Fruit fly (Drosophila melanogaster) whole organism, embryonic: ENCODE results near the gene SMSr.

ENCODE experiments used
- B-H1 ChIP-seq: fragments of 200-800 bp; sonication (Bioruptor generic); IDR thresholded peaks from 3 replicates; pipeline ENCODE4 v1.3.6; 2022; ENCODE audit warnings: missing biosample characterization, missing genetic modification characterization
- CG1024 ChIP-seq: fragments of 200-800 bp; sonication (Bioruptor generic); IDR thresholded peaks from 2 replicates; pipeline ENCODE4 v1.3.6; 2022; ENCODE audit warnings: missing biosample characterization, missing genetic modification characterization
- CG11456 ChIP-seq: fragments of 200-800 bp; sonication (Bioruptor generic); IDR thresholded peaks from 3 replicates; pipeline ENCODE4 v1.3.6; 2022; ENCODE audit warnings: missing biosample characterization, missing genetic modification characterization
- CG12071 ChIP-seq: fragments of 200-800 bp; sonication (Bioruptor generic); optimal IDR thresholded peaks from 3 replicates; lab custom pipeline; 2018; ENCODE audit warnings: missing biosample characterization, mild to moderate bottlenecking, missing genetic modification characterization
- CG17328 ChIP-seq: fragments of 200-800 bp; sonication (Bioruptor generic); IDR thresholded peaks from 2 replicates; pipeline ENCODE4 v1.3.6; 2022; ENCODE audit warnings: missing biosample characterization, missing genetic modification characterization
- CG17802 ChIP-seq: fragments of 200-800 bp; sonication (Bioruptor generic); optimal IDR thresholded peaks from 2 replicates; lab custom pipeline; 2018; ENCODE audit warnings: missing biosample characterization, mild to moderate bottlenecking, missing genetic modification characterization, moderate library complexity
- CG17912 ChIP-seq: fragments of 200-800 bp; sonication (Bioruptor generic); optimal IDR thresholded peaks from 2 replicates; lab custom pipeline; 2018; ENCODE audit warnings: missing biosample characterization, mild to moderate bottlenecking, missing genetic modification characterization
- CG1832 ChIP-seq: fragments of 200-800 bp; sonication (Bioruptor generic); optimal IDR thresholded peaks from 2 replicates; lab custom pipeline; 2017; ENCODE audit warnings: missing biosample characterization, mild to moderate bottlenecking, missing genetic modification characterization, inconsistent platforms
- CG18619 ChIP-seq: fragments of 200-800 bp; sonication (Bioruptor generic); optimal IDR thresholded peaks from 3 replicates; lab custom pipeline; 2017; ENCODE audit warnings: missing biosample characterization, mild to moderate bottlenecking, missing genetic modification characterization
- CG2202 ChIP-seq: fragments of 200-800 bp; sonication (Bioruptor generic); optimal IDR thresholded peaks from 2 replicates; lab custom pipeline; 2018; ENCODE audit warnings: missing biosample characterization, mild to moderate bottlenecking, missing genetic modification characterization
- CG31224 ChIP-seq: fragments of 200-800 bp; sonication (Bioruptor generic); IDR thresholded peaks from 2 replicates; pipeline ENCODE4 v1.3.6; 2022; ENCODE audit warnings: missing biosample characterization, missing genetic modification characterization
- CG34376 ChIP-seq: fragments of 200-800 bp; sonication (Bioruptor generic); optimal IDR thresholded peaks from 2 replicates; lab custom pipeline; 2018; ENCODE audit warnings: missing biosample characterization, mild to moderate bottlenecking, missing genetic modification characterization
- CG3838 ChIP-seq: fragments of 200-800 bp; sonication (Bioruptor generic); optimal IDR thresholded peaks from 3 replicates; lab custom pipeline; 2016; ENCODE audit warnings: missing biosample characterization, missing genetic modification characterization
- CG4617 ChIP-seq: fragments of 200-800 bp; sonication (Bioruptor generic); optimal IDR thresholded peaks from 3 replicates; lab custom pipeline; 2016; ENCODE audit warnings: missing biosample characterization, missing genetic modification characterization, borderline replicate concordance
- CG6654 ChIP-seq: fragments of 200-800 bp; sonication (Bioruptor generic); optimal IDR thresholded peaks from 2 replicates; lab custom pipeline; 2017; ENCODE audit warnings: missing biosample characterization, mild to moderate bottlenecking, missing genetic modification characterization
- CG7963 ChIP-seq: fragments of 200-800 bp; sonication (Bioruptor generic); IDR thresholded peaks from 3 replicates; pipeline ENCODE4 v1.3.6; 2022; ENCODE audit warnings: missing biosample characterization, missing genetic modification characterization; ENCODE audit not compliant: partially characterized antibody
- CG9797 ChIP-seq: fragments of 200-800 bp; sonication (Bioruptor generic); optimal IDR thresholded peaks from 3 replicates; lab custom pipeline; 2018; ENCODE audit warnings: missing biosample characterization, mild to moderate bottlenecking, missing genetic modification characterization
- Camta ChIP-seq: fragments of 200-800 bp; sonication (Bioruptor generic); optimal IDR thresholded peaks from 2 replicates; lab custom pipeline; 2016; ENCODE audit warnings: missing biosample characterization, missing genetic modification characterization
- Dll ChIP-seq: fragments of 200-800 bp; sonication (Bioruptor generic); IDR thresholded peaks from 4 replicates; pipeline ENCODE4 v1.3.6; 2022; ENCODE audit warnings: missing biosample characterization, missing genetic modification characterization; ENCODE audit not compliant: partially characterized antibody
- Ets65A ChIP-seq: fragments of 200-800 bp; sonication (Bioruptor generic); peaks from one replicate; lab custom pipeline; 2016; ENCODE audit warnings: missing biosample characterization, missing genetic modification characterization
- Fer3 ChIP-seq: fragments of 200-800 bp; sonication (Bioruptor generic); optimal IDR thresholded peaks from 2 replicates; lab custom pipeline; 2018; ENCODE audit warnings: missing biosample characterization, mild to moderate bottlenecking, missing genetic modification characterization, moderate library complexity
- HLH54F ChIP-seq: fragments of 200-800 bp; sonication (Bioruptor generic); optimal IDR thresholded peaks from 3 replicates; lab custom pipeline; 2016; ENCODE audit warnings: missing biosample characterization, missing genetic modification characterization
- HLHmδ ChIP-seq: fragments of 200-800 bp; sonication (Bioruptor generic); optimal IDR thresholded peaks from 2 replicates; lab custom pipeline; 2018; ENCODE audit warnings: missing biosample characterization, mild to moderate bottlenecking, missing genetic modification characterization, moderate library complexity
- Hr51 ChIP-seq, 2 experiments: fragments of 200-800 bp; sonication (Bioruptor generic); optimal IDR thresholded peaks; 2 replicates in 1 of 2; 3 replicates in 1 of 2; lab custom pipeline; 2016 to 2018; ENCODE audit warnings: missing biosample characterization in 2 of 2, missing genetic modification characterization in 2 of 2, mild to moderate bottlenecking in 1 of 2, moderate library complexity in 1 of 2
- Lpt ChIP-seq: fragments of >200 bp; optimal IDR thresholded peaks from 2 replicates; lab custom pipeline; 2018; ENCODE audit warnings: missing biosample characterization, missing genetic modification characterization
- Mrtf ChIP-seq: fragments of 200-800 bp; sonication (Bioruptor generic); IDR thresholded peaks from 3 replicates; pipeline ENCODE4 v1.3.6; 2022; ENCODE audit warnings: missing biosample characterization, missing genetic modification characterization
- NC2β ChIP-seq: fragments of 200-800 bp; sonication (Bioruptor generic); optimal IDR thresholded peaks from 2 replicates; lab custom pipeline; 2016; ENCODE audit warnings: missing biosample characterization, missing genetic modification characterization
- PHDP ChIP-seq: fragments of 200-800 bp; sonication (Bioruptor generic); optimal IDR thresholded peaks from 3 replicates; lab custom pipeline; 2018; ENCODE audit warnings: missing biosample characterization, mild to moderate bottlenecking, missing genetic modification characterization, moderate library complexity
- Ptx1 ChIP-seq: fragments of 200-800 bp; sonication (Bioruptor generic); IDR thresholded peaks from 2 replicates; pipeline ENCODE4 v1.3.6; 2022; ENCODE audit warnings: missing biosample characterization, missing genetic modification characterization
- Sox100B ChIP-seq: fragments of 200-800 bp; sonication (Bioruptor generic); optimal IDR thresholded peaks from 3 replicates; lab custom pipeline; 2018; ENCODE audit warnings: missing biosample characterization, mild to moderate bottlenecking, missing genetic modification characterization
- Sry-β ChIP-seq: fragments of 200-800 bp; sonication (Bioruptor generic); optimal IDR thresholded peaks from 2 replicates; lab custom pipeline; 2018; ENCODE audit warnings: missing biosample characterization, mild to moderate bottlenecking, missing genetic modification characterization, moderate library complexity
- ash1 ChIP-seq: fragments of 200-800 bp; sonication (Bioruptor generic); optimal IDR thresholded peaks from 2 replicates; lab custom pipeline; 2018; ENCODE audit warnings: missing biosample characterization, mild to moderate bottlenecking, missing genetic modification characterization
- croc ChIP-seq: fragments of 200-800 bp; sonication (Bioruptor generic); conservative IDR thresholded peaks from 3 replicates; pipeline ENCODE4 v1.3.6; 2022; ENCODE audit warnings: missing biosample characterization, missing genetic modification characterization
- dm ChIP-seq: fragments of 200-800 bp; sonication (Bioruptor generic); optimal IDR thresholded peaks from 3 replicates; lab custom pipeline; 2016; ENCODE audit warnings: missing biosample characterization, missing genetic modification characterization
- dmrt11E ChIP-seq: fragments of 200-800 bp; sonication (Bioruptor generic); optimal IDR thresholded peaks from 3 replicates; lab custom pipeline; 2018; ENCODE audit warnings: missing biosample characterization, mild to moderate bottlenecking, missing genetic modification characterization, moderate library complexity
- eve ChIP-seq, 2 experiments: fragments of >200 bp; optimal IDR thresholded peaks; 2 replicates each; lab custom pipeline; 2017; ENCODE audit warnings: missing biosample characterization in 2 of 2, missing genetic modification characterization in 2 of 2
- fd96Cb ChIP-seq: fragments of 200-800 bp; sonication (Bioruptor generic); optimal IDR thresholded peaks from 2 replicates; lab custom pipeline; 2018; ENCODE audit warnings: missing biosample characterization, mild to moderate bottlenecking, missing genetic modification characterization, moderate library complexity
- gt ChIP-seq: fragments of 200-800 bp; sonication (Bioruptor generic); IDR thresholded peaks from 2 replicates; pipeline ENCODE4 v1.3.6; 2022; ENCODE audit warnings: missing biosample characterization, missing genetic modification characterization
- jigr1 ChIP-seq: fragments of 200-800 bp; sonication (Bioruptor generic); IDR thresholded peaks from 3 replicates; pipeline ENCODE4 v1.3.6; 2022; ENCODE audit warnings: missing biosample characterization, missing genetic modification characterization
- kay ChIP-seq: fragments of 200-800 bp; sonication (Bioruptor generic); optimal IDR thresholded peaks from 2 replicates; lab custom pipeline; 2016; ENCODE audit warnings: missing biosample characterization, missing genetic modification characterization
- lov ChIP-seq, 2 experiments: fragments of 200-800 bp in 1 of 2; fragments of >200 bp in 1 of 2; sonication (Bioruptor generic) in 1 of 2; IDR thresholded peaks in 1 of 2; optimal IDR thresholded peaks in 1 of 2; 2 replicates in 1 of 2; 3 replicates in 1 of 2; pipeline versions ENCODE4 v1.3.6 to Lab custom; 2017 to 2022; ENCODE audit warnings: missing biosample characterization in 1 of 2, missing genetic modification characterization in 1 of 2
- mirr ChIP-seq: fragments of 200-800 bp; sonication (Bioruptor generic); optimal IDR thresholded peaks from 3 replicates; lab custom pipeline; 2018; ENCODE audit warnings: missing biosample characterization, mild to moderate bottlenecking, missing genetic modification characterization
- pfk ChIP-seq: fragments of 200-800 bp; sonication (Bioruptor generic); optimal IDR thresholded peaks from 2 replicates; lab custom pipeline; 2018; ENCODE audit warnings: missing biosample characterization, mild to moderate bottlenecking, missing genetic modification characterization, moderate library complexity
- phol ChIP-seq: fragments of 200-800 bp; sonication (Bioruptor generic); optimal IDR thresholded peaks from 3 replicates; lab custom pipeline; 2018; ENCODE audit warnings: missing biosample characterization, mild to moderate bottlenecking, missing genetic modification characterization, moderate library complexity
- prd ChIP-seq, 3 experiments: fragments of >200 bp in 2 of 3; fragments of 200-800 bp in 1 of 3; sonication (Bioruptor generic) in 1 of 3; optimal IDR thresholded peaks in 2 of 3; IDR thresholded peaks in 1 of 3; 2 replicates in 2 of 3; 3 replicates in 1 of 3; pipeline versions ENCODE4 v1.3.6 to Lab custom; 2017 to 2022; ENCODE audit warnings: missing biosample characterization in 1 of 3, missing genetic modification characterization in 1 of 3
- shn ChIP-seq: fragments of 200-800 bp; sonication (Bioruptor generic); optimal IDR thresholded peaks from 3 replicates; lab custom pipeline; 2016; ENCODE audit warnings: missing biosample characterization, missing genetic modification characterization
- sim ChIP-seq: fragments of 200-800 bp; sonication (Bioruptor generic); IDR thresholded peaks from 2 replicates; pipeline ENCODE4 v1.3.6; 2022; ENCODE audit warnings: missing biosample characterization, missing genetic modification characterization
- slbo ChIP-seq: fragments of 200-800 bp; sonication (Bioruptor generic); IDR thresholded peaks from 2 replicates; pipeline ENCODE4 v1.3.6; 2022; ENCODE audit warnings: missing biosample characterization, missing genetic modification characterization
- toy ChIP-seq: fragments of 200-800 bp; sonication (Bioruptor generic); IDR thresholded peaks from 2 replicates; pipeline ENCODE4 v1.3.6; 2022; ENCODE audit warnings: missing biosample characterization, missing genetic modification characterization
- trh ChIP-seq: fragments of 200-800 bp; sonication (Bioruptor generic); optimal IDR thresholded peaks from 2 replicates; lab custom pipeline; 2016; ENCODE audit warnings: missing biosample characterization, missing genetic modification characterization

The SMSr gene

DNA sequence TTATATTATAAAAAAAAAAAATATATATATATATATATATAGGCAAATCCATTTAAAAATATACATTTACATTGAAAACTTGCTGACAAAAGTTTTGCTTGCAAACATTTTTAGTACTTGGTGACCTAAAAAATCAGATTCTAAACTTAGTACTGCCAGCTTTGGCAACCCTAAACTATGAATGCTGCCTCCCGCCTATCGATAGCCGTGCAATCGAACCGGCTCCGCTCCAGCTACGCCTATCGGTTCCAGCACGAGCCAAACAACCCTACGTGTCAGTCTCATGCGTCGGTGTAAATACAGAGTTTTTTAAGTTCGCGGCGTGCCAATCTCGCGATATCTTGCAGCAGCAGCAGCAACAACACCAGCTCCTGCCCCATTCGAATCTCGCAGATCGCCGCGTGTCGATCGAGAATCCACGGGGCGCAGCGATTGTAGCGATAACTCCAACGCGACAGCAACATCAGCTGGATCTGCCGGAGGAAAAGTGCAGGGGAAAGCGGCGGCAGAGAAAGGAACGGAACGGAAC, 20.9 kb downstream of the SMSr start, which contains the start of gene Sec63 (continued):
- TF ChIP-seq toy (no peak), mirr (GFP tag; lab: Kevin White, UChicago) (no peak), CG17912 (peak; percentile 28), CG9797 (GFP tag; lab: Kevin White, UChicago) (no peak), ash1 (no peak), Lpt (GFP tag; lab: Kevin White, UChicago) (no peak), CG1024 (no peak), CG12071 (GFP tag; lab: Kevin White, UChicago) (no peak), HLHmδ (GFP tag; lab: Kevin White, UChicago) (peak; percentile 96), HLH54F (GFP tag; lab: Kevin White, UChicago) (peak; percentile 6), Dll (GFP tag; lab: Robert Waterston, UW) (peak; percentile 74), CG31224 (GFP tag; lab: Robert Waterston, UW) (no peak), lov (optimal IDR thresholded peaks at IDR 0.05; lab: Kevin White, UChicago) (no peak), lov (GFP tag; IDR thresholded peaks at IDR 0.05; lab: Robert Waterston, UW) (0 out of 3 replicates have a peak, but pooled peaks have one; percentile 54), PHDP (no peak), dmrt11E (tag; lab: Kevin White, UChicago) (no peak), eve (GFP tag; optimal IDR thresholded peaks at IDR 0.05; lab: Kevin White, UChicago) (no peak), jigr1 (no peak), Hr51 (GFP tag; optimal IDR thresholded peaks at IDR 0.05; lab: Kevin White, UChicago) (peak; percentile 47 to 49), Sox100B (GFP tag; lab: Kevin White, UChicago) (peak; percentile 34), CG17802 (tag; lab: Kevin White, UChicago) (no peak), Fer3 (tag; lab: Kevin White, UChicago) (peak; percentile 16), Camta (GFP tag; lab: Kevin White, UChicago) (no peak), prd (optimal IDR thresholded peaks at IDR 0.05; lab: Kevin White, UChicago) (no peak), prd (GFP tag; IDR thresholded peaks at IDR 0.05; lab: Robert Waterston, UW) (peak; percentile 77), croc (GFP tag; lab: Robert Waterston, UW) (no peak), dm (GFP tag; lab: Kevin White, UChicago) (peak; percentile 72), sim (GFP tag; lab: Robert Waterston, UW) (no peak), Ptx1 (GFP tag; lab: Robert Waterston, UW) (peak; percentile 59), CG18619 (GFP tag; lab: Kevin White, UChicago) (peak; percentile 35), pfk (GFP tag; lab: Kevin White, UChicago) (peak; percentile 93), CG17328 (peak; percentile 32; the same call in 1 of the 2 replicates), CG2202 (tag; lab: Kevin White, UChicago) (no peak), fd96Cb (tag; lab: Kevin White, UChicago) (peak; percentile 7), trh (GFP tag; lab: Kevin White, UChicago) (no peak), kay (GFP tag; lab: Kevin White, UChicago) (no peak), Ets65A (GFP tag; lab: Kevin White, UChicago) (no peak), CG3838 (GFP tag; lab: Kevin White, UChicago) (peak; percentile 2), Mrtf (GFP tag; lab: Robert Waterston, UW) (no peak), B-H1 (GFP tag; lab: Robert Waterston, UW) (no peak), NC2β (GFP tag; lab: Kevin White, UChicago) (no peak), CG4617 (GFP tag; lab: Kevin White, UChicago) (peak; percentile 43), phol (peak; percentile 82), CG7963 (GFP tag; lab: Robert Waterston, UW) (peak; percentile 93), CG11456 (peak; percentile 68; the same call in 1 of the 3 replicates), CG6654 (GFP tag; lab: Kevin White, UChicago) (no peak), gt (no peak), CG34376 (GFP tag; lab: Kevin White, UChicago) (no peak), CG1832 (GFP tag; lab: Kevin White, UChicago) (no peak), Sry-β (GFP tag; lab: Kevin White, UChicago) (peak; percentile 27), slbo (GFP tag; lab: Robert Waterston, UW) (peak; percentile 78), shn (GFP tag; lab: Kevin White, UChicago) (no peak)
